Fruit fly (Drosophila melanogaster) whole organism, embryonic: ENCODE data around the gene CG14431.
A peak's percentile ranks its signal among the peaks of the same experiment; 100 is the strongest.

Experiments
- Aef1 ChIP-seq: fragments of 200-800 bp; sonication (Bioruptor generic); IDR thresholded peaks from 3 replicates; pipeline ENCODE4 v1.3.6; 2022; ENCODE audit warnings: missing biosample characterization, missing genetic modification characterization
- CG10209 ChIP-seq: fragments of 200-800 bp; sonication (Bioruptor generic); optimal IDR thresholded peaks from 3 replicates; lab custom pipeline; 2017; ENCODE audit warnings: missing biosample characterization, mild to moderate bottlenecking, missing genetic modification characterization, missing genetic modification reagents
- CG1024 ChIP-seq: fragments of 200-800 bp; sonication (Bioruptor generic); IDR thresholded peaks from 2 replicates; pipeline ENCODE4 v1.3.6; 2022; ENCODE audit warnings: missing biosample characterization, missing genetic modification characterization
- CG10366 ChIP-seq: fragments of 200-800 bp; sonication (Bioruptor generic); IDR thresholded peaks from 2 replicates; pipeline ENCODE4 v1.3.6; 2022; ENCODE audit warnings: missing biosample characterization, missing genetic modification characterization
- CG14050 ChIP-seq: fragments of 200-800 bp; sonication (Bioruptor generic); IDR thresholded peaks from 3 replicates; pipeline ENCODE4 v1.3.6; 2022; ENCODE audit warnings: missing biosample characterization, missing genetic modification characterization
- CG16779 ChIP-seq: fragments of 200-800 bp; sonication (Bioruptor generic); IDR thresholded peaks from 2 replicates; pipeline ENCODE4 v1.3.6; 2022; ENCODE audit warnings: missing biosample characterization, missing genetic modification characterization
- CG17612 ChIP-seq: fragments of 200-800 bp; sonication (Bioruptor generic); IDR thresholded peaks from 2 replicates; pipeline ENCODE4 v1.3.6; 2022; ENCODE audit warnings: missing biosample characterization, missing genetic modification characterization
- CG17829 ChIP-seq: fragments of 200-800 bp; optimal IDR thresholded peaks from 2 replicates; lab custom pipeline; 2019; ENCODE audit warnings: missing biosample characterization, mild to moderate bottlenecking, missing genetic modification characterization, moderate library complexity
- CG18476 ChIP-seq: fragments of 200-800 bp; sonication (Bioruptor generic); optimal IDR thresholded peaks from 2 replicates; lab custom pipeline; 2016; ENCODE audit warnings: missing biosample characterization, mild to moderate bottlenecking, missing genetic modification characterization
- CG2199 ChIP-seq: fragments of 200-800 bp; sonication (Bioruptor generic); IDR thresholded peaks from 3 replicates; pipeline ENCODE4 v1.3.6; 2022; ENCODE audit warnings: missing biosample characterization, missing genetic modification characterization
- CG2712 ChIP-seq: fragments of 200-800 bp; optimal IDR thresholded peaks from 3 replicates; lab custom pipeline; 2019; ENCODE audit warnings: missing biosample characterization, mild to moderate bottlenecking, missing genetic modification characterization, moderate library complexity
- CG2875 ChIP-seq: fragments of 200-800 bp; sonication (Bioruptor generic); optimal IDR thresholded peaks from 2 replicates; lab custom pipeline; 2017; ENCODE audit warnings: missing biosample characterization, mild to moderate bottlenecking, missing genetic modification characterization, missing genetic modification reagents
- CG4328 ChIP-seq: fragments of 200-800 bp; sonication (Bioruptor generic); optimal IDR thresholded peaks from 3 replicates; lab custom pipeline; 2017; ENCODE audit warnings: missing biosample characterization, missing genetic modification reagents, missing genetic modification characterization
- CG5245 ChIP-seq: fragments of 200-800 bp; sonication (Bioruptor generic); optimal IDR thresholded peaks from 3 replicates; lab custom pipeline; 2016; ENCODE audit warnings: missing biosample characterization, missing genetic modification characterization
- CG7928 ChIP-seq: fragments of 200-800 bp; sonication (Bioruptor generic); optimal IDR thresholded peaks from 2 replicates; lab custom pipeline; 2017; ENCODE audit warnings: missing biosample characterization, mild to moderate bottlenecking, missing genetic modification characterization
- CG8089 ChIP-seq: fragments of 200-800 bp; sonication (Bioruptor generic); optimal IDR thresholded peaks from 3 replicates; lab custom pipeline; 2016; ENCODE audit warnings: missing biosample characterization, missing genetic modification characterization
- CG8765 ChIP-seq: fragments of 200-800 bp; sonication (Bioruptor generic); IDR thresholded peaks from 2 replicates; pipeline ENCODE4 v1.3.6; 2022; ENCODE audit warnings: missing biosample characterization, missing genetic modification characterization
- CG9876 ChIP-seq: fragments of 200-800 bp; sonication (Bioruptor generic); optimal IDR thresholded peaks from 2 replicates; lab custom pipeline; 2016; ENCODE audit warnings: missing biosample characterization, missing genetic modification characterization
- Camta ChIP-seq: fragments of 200-800 bp; sonication (Bioruptor generic); optimal IDR thresholded peaks from 2 replicates; lab custom pipeline; 2016; ENCODE audit warnings: missing biosample characterization, missing genetic modification characterization
- D ChIP-seq, 2 experiments: fragments of 200-800 bp in 1 of 2; fragments of >200 bp in 1 of 2; sonication (Bioruptor generic) in 1 of 2; optimal IDR thresholded peaks; 2 replicates in 1 of 2; 3 replicates in 1 of 2; lab custom pipeline; 2017; ENCODE audit warnings: mild to moderate bottlenecking in 1 of 2, missing biosample characterization in 1 of 2, missing genetic modification characterization in 1 of 2, missing genetic modification reagents in 1 of 2
- Deaf1 ChIP-seq: fragments of 200-800 bp; optimal IDR thresholded peaks from 3 replicates; lab custom pipeline; 2019; ENCODE audit warnings: missing biosample characterization, mild to moderate bottlenecking, missing genetic modification characterization, moderate library complexity
- Elba2 ChIP-seq: fragments of 200-800 bp; sonication (Bioruptor generic); optimal IDR thresholded peaks from 3 replicates; lab custom pipeline; 2016; ENCODE audit warnings: missing biosample characterization, missing genetic modification characterization
- HHEX ChIP-seq: fragments of 200-800 bp; sonication (Bioruptor generic); optimal IDR thresholded peaks from 3 replicates; lab custom pipeline; 2017; ENCODE audit warnings: missing biosample characterization, mild to moderate bottlenecking, missing genetic modification characterization, missing genetic modification reagents
- Rfx ChIP-seq: fragments of 200-800 bp; sonication (Bioruptor generic); IDR thresholded peaks from 2 replicates; pipeline ENCODE4 v1.3.6; 2022; ENCODE audit warnings: missing biosample characterization, missing genetic modification characterization
- Sox100B ChIP-seq: fragments of 200-800 bp; sonication (Bioruptor generic); optimal IDR thresholded peaks from 3 replicates; lab custom pipeline; 2018; ENCODE audit warnings: missing biosample characterization, mild to moderate bottlenecking, missing genetic modification characterization
- Taf1 ChIP-seq: fragments of 200-800 bp; sonication (Bioruptor generic); IDR thresholded peaks from 2 replicates; pipeline ENCODE4 v1.3.6; 2022; ENCODE audit warnings: missing biosample characterization, missing genetic modification characterization
- Xrp1 ChIP-seq: fragments of 200-800 bp; sonication (Bioruptor generic); IDR thresholded peaks from 2 replicates; pipeline ENCODE4 v1.3.6; 2022; ENCODE audit warnings: missing biosample characterization, missing genetic modification characterization
- al ChIP-seq: fragments of 200-800 bp; sonication (Bioruptor generic); IDR thresholded peaks from 2 replicates; pipeline ENCODE4 v1.3.6; 2022; ENCODE audit warnings: missing biosample characterization, missing genetic modification characterization
- aop ChIP-seq: fragments of 200-800 bp; sonication (Bioruptor generic); IDR thresholded peaks from 2 replicates; pipeline ENCODE4 v1.3.6; 2022; ENCODE audit warnings: missing biosample characterization, missing genetic modification characterization
- bbx ChIP-seq: fragments of 200-800 bp; sonication (Bioruptor generic); IDR thresholded peaks from 2 replicates; pipeline ENCODE4 v1.3.6; 2022; ENCODE audit warnings: missing biosample characterization, missing genetic modification characterization; ENCODE audit not compliant: partially characterized antibody
- croc ChIP-seq: fragments of 200-800 bp; sonication (Bioruptor generic); conservative IDR thresholded peaks from 3 replicates; pipeline ENCODE4 v1.3.6; 2022; ENCODE audit warnings: missing biosample characterization, missing genetic modification characterization
- dm ChIP-seq: fragments of 200-800 bp; sonication (Bioruptor generic); optimal IDR thresholded peaks from 3 replicates; lab custom pipeline; 2016; ENCODE audit warnings: missing biosample characterization, missing genetic modification characterization
- dmrt11E ChIP-seq: fragments of 200-800 bp; sonication (Bioruptor generic); optimal IDR thresholded peaks from 3 replicates; lab custom pipeline; 2018; ENCODE audit warnings: missing biosample characterization, mild to moderate bottlenecking, missing genetic modification characterization, moderate library complexity
- eyg ChIP-seq: fragments of 200-800 bp; sonication (Bioruptor generic); optimal IDR thresholded peaks from 3 replicates; lab custom pipeline; 2016; ENCODE audit warnings: missing biosample characterization, missing genetic modification characterization
- gem ChIP-seq: fragments of 200-800 bp; sonication (Bioruptor generic); optimal IDR thresholded peaks from 2 replicates; lab custom pipeline; 2019; ENCODE audit warnings: missing biosample characterization, mild to moderate bottlenecking, missing genetic modification characterization, moderate library complexity
- insv ChIP-seq, 2 experiments: fragments of 200-800 bp; sonication (Bioruptor generic); optimal IDR thresholded peaks; 3 replicates each; lab custom pipeline; 2016 to 2018; ENCODE audit warnings: missing biosample characterization in 2 of 2, missing genetic modification characterization in 2 of 2
- kni ChIP-seq: fragments of 200-800 bp; sonication (Bioruptor generic); optimal IDR thresholded peaks from 3 replicates; lab custom pipeline; 2017; ENCODE audit warnings: mild to moderate bottlenecking, missing biosample characterization, missing genetic modification reagents, missing genetic modification characterization
- lab ChIP-seq: fragments of 200-800 bp; sonication (Bioruptor generic); optimal IDR thresholded peaks from 3 replicates; lab custom pipeline; 2017; ENCODE audit warnings: missing biosample characterization, missing genetic modification characterization, mild to moderate bottlenecking, moderate library complexity, missing genetic modification reagents
- lov ChIP-seq, 2 experiments: fragments of 200-800 bp in 1 of 2; fragments of >200 bp in 1 of 2; sonication (Bioruptor generic) in 1 of 2; IDR thresholded peaks in 1 of 2; optimal IDR thresholded peaks in 1 of 2; 2 replicates in 1 of 2; 3 replicates in 1 of 2; pipeline versions ENCODE4 v1.3.6 to Lab custom; 2017 to 2022; ENCODE audit warnings: missing biosample characterization in 1 of 2, missing genetic modification characterization in 1 of 2
- luna ChIP-seq: fragments of 200-800 bp; sonication (Bioruptor generic); optimal IDR thresholded peaks from 2 replicates; lab custom pipeline; 2016; ENCODE audit warnings: missing biosample characterization, missing genetic modification characterization
- mirr ChIP-seq: fragments of 200-800 bp; sonication (Bioruptor generic); optimal IDR thresholded peaks from 3 replicates; lab custom pipeline; 2018; ENCODE audit warnings: missing biosample characterization, mild to moderate bottlenecking, missing genetic modification characterization
- onecut ChIP-seq: fragments of 200-800 bp; sonication (Bioruptor generic); IDR thresholded peaks from 2 replicates; pipeline ENCODE4 v1.3.6; 2022; ENCODE audit warnings: missing biosample characterization, missing genetic modification characterization
- pb ChIP-seq: fragments of 200-800 bp; sonication (Bioruptor generic); optimal IDR thresholded peaks from 3 replicates; lab custom pipeline; 2016; ENCODE audit warnings: missing biosample characterization, missing genetic modification characterization
- pho ChIP-seq: fragments of 200-800 bp; sonication (Bioruptor generic); optimal IDR thresholded peaks from 2 replicates; lab custom pipeline; 2016; ENCODE audit warnings: missing biosample characterization, missing genetic modification characterization
- rib ChIP-seq: fragments of 200-800 bp; sonication (Bioruptor generic); IDR thresholded peaks from 2 replicates; pipeline ENCODE4 v1.3.6; 2022; ENCODE audit warnings: missing biosample characterization, missing genetic modification characterization
- scrt ChIP-seq: fragments of 200-800 bp; sonication (Bioruptor generic); optimal IDR thresholded peaks from 2 replicates; lab custom pipeline; 2018; ENCODE audit warnings: missing biosample characterization, mild to moderate bottlenecking, missing genetic modification characterization, moderate library complexity
- sima ChIP-seq: fragments of 200-800 bp; sonication (Bioruptor generic); optimal IDR thresholded peaks from 2 replicates; lab custom pipeline; 2016; ENCODE audit warnings: missing biosample characterization, missing genetic modification characterization
- sisA ChIP-seq: fragments of 200-800 bp; sonication (Bioruptor generic); IDR thresholded peaks from 2 replicates; pipeline ENCODE4 v1.3.6; 2022; ENCODE audit warnings: missing biosample characterization, missing genetic modification characterization
- zen ChIP-seq: fragments of 200-800 bp; sonication (Bioruptor generic); optimal IDR thresholded peaks from 3 replicates; lab custom pipeline; 2018; ENCODE audit warnings: missing biosample characterization, mild to moderate bottlenecking, missing genetic modification characterization, moderate library complexity
- zf30C ChIP-seq: fragments of 200-800 bp; sonication (Bioruptor generic); optimal IDR thresholded peaks from 3 replicates; lab custom pipeline; 2018; ENCODE audit warnings: missing biosample characterization, mild to moderate bottlenecking, missing genetic modification characterization

CG14431 gene

dm6 chrX:6996965-6997652 is 89.0 kb downstream of the CG14431 start (continued):
- TF ChIP-seq croc (no peak), insv (GFP tag; optimal IDR thresholded peaks at IDR 0.05; lab: Kevin White, UChicago) (no peak), Deaf1 (tag; lab: Kevin White, UChicago) (peak; percentile 70), luna (GFP tag; lab: Kevin White, UChicago) (no peak), aop (GFP tag; lab: Robert Waterston, UW) (no peak), zen (tag; lab: Kevin White, UChicago) (no peak), CG2199 (GFP tag; lab: Robert Waterston, UW) (0 out of 3 replicates have a peak, but pooled peaks have one; percentile 19), al (no peak), eyg (GFP tag; lab: Kevin White, UChicago) (no peak), HHEX (GFP tag; lab: Kevin White, UChicago) (no peak), sisA (no peak), Taf1 (GFP tag; lab: Robert Waterston, UW) (no peak), lab (no peak), mirr (peak; percentile 96), kni (GFP tag; lab: Kevin White, UChicago) (peak; percentile 68), D (optimal IDR thresholded peaks at IDR 0.05; lab: Kevin White, UChicago) (no peak), D (GFP tag; optimal IDR thresholded peaks at IDR 0.05; lab: Kevin White, UChicago) (no peak), dmrt11E (no peak), CG17612 (GFP tag; lab: Robert Waterston, UW) (no peak), CG1024 (GFP tag; lab: Robert Waterston, UW) (no peak), rib (GFP tag; lab: Robert Waterston, UW) (no peak), scrt (GFP tag; lab: Kevin White, UChicago) (no peak), CG7928 (GFP tag; lab: Kevin White, UChicago) (no peak), sima (GFP tag; lab: Kevin White, UChicago) (no peak), Xrp1 (GFP tag; lab: Robert Waterston, UW) (no peak), onecut (GFP tag; lab: Robert Waterston, UW) (no peak), CG4328 (GFP tag; lab: Kevin White, UChicago) (no peak), Camta (GFP tag; lab: Kevin White, UChicago) (no peak), CG17829 (no peak), CG5245 (GFP tag; lab: Kevin White, UChicago) (no peak), CG9876 (no peak), Rfx (GFP tag; lab: Robert Waterston, UW) (no peak), CG10366 (no peak), Sox100B (no peak), zf30C (no peak), Elba2 (GFP tag; lab: Kevin White, UChicago) (no peak), CG8765 (GFP tag; lab: Robert Waterston, UW) (no peak), bbx (GFP tag; lab: Robert Waterston, UW) (no peak), CG16779 (no peak), Aef1 (GFP tag; lab: Robert Waterston, UW) (no peak), pho (GFP tag; lab: Kevin White, UChicago) (no peak), CG14050 (GFP tag; lab: Robert Waterston, UW) (no peak), pb (GFP tag; lab: Kevin White, UChicago) (no peak), CG2875 (GFP tag; lab: Kevin White, UChicago) (no peak), CG10209 (GFP tag; lab: Kevin White, UChicago) (no peak), gem (tag; lab: Kevin White, UChicago) (no peak), CG2712 (no peak), dm (GFP tag; lab: Kevin White, UChicago) (no peak), lov (optimal IDR thresholded peaks at IDR 0.05; lab: Kevin White, UChicago) (no peak), lov (GFP tag; IDR thresholded peaks at IDR 0.05; lab: Robert Waterston, UW) (no peak), CG18476 (no peak), CG8089 (GFP tag; lab: Kevin White, UChicago) (no peak)
